Fruit fly (Drosophila melanogaster) whole organism, prepupa: ENCODE measurements around the gene CG5149.

ENCODE experiments used
- Blimp-1 ChIP-seq: fragments of 200-800 bp; sonication (Bioruptor generic); optimal IDR thresholded peaks from 3 replicates; lab custom pipeline; 2017; ENCODE audit warnings: missing biosample characterization, missing genetic modification characterization, mild to moderate bottlenecking, moderate library complexity, missing genetic modification reagents
- CG10631 ChIP-seq: fragments of 200-800 bp; sonication (Bioruptor generic); optimal IDR thresholded peaks from 2 replicates; lab custom pipeline; 2016; ENCODE audit warnings: missing biosample characterization, missing genetic modification characterization
- CG10669 ChIP-seq: fragments of 200-800 bp; sonication (Bioruptor generic); optimal IDR thresholded peaks from 3 replicates; lab custom pipeline; 2018; ENCODE audit warnings: missing biosample characterization, mild to moderate bottlenecking, missing genetic modification characterization, moderate library complexity
- CG11294 ChIP-seq: fragments of 200-800 bp; sonication (Bioruptor generic); IDR thresholded peaks from 2 replicates; pipeline ENCODE4 v1.3.6; 2022; ENCODE audit warnings: missing biosample characterization, missing genetic modification characterization
- CG11762 ChIP-seq: fragments of 200-800 bp; sonication (Bioruptor generic); optimal IDR thresholded peaks from 3 replicates; lab custom pipeline; 2016; ENCODE audit warnings: missing biosample characterization, missing genetic modification characterization; ENCODE audit not compliant: insufficient read depth
- CG11902 ChIP-seq: fragments of 200-800 bp; sonication (Bioruptor generic); optimal IDR thresholded peaks from 3 replicates; lab custom pipeline; 2016; ENCODE audit warnings: missing biosample characterization, missing genetic modification characterization
- CG15336 ChIP-seq: fragments of 200-800 bp; sonication (Bioruptor generic); IDR thresholded peaks from 2 replicates; pipeline ENCODE4 v1.3.6; 2022; ENCODE audit warnings: missing biosample characterization, missing genetic modification characterization
- CG16779 ChIP-seq: fragments of 200-800 bp; sonication (Bioruptor generic); optimal IDR thresholded peaks from 3 replicates; lab custom pipeline; 2017; ENCODE audit warnings: missing biosample characterization, mild to moderate bottlenecking, missing genetic modification characterization
- CG32006 ChIP-seq: fragments of 200-800 bp; sonication (Bioruptor generic); optimal IDR thresholded peaks from 3 replicates; lab custom pipeline; 2017; ENCODE audit warnings: missing biosample characterization, mild to moderate bottlenecking, missing genetic modification characterization
- CG34406 ChIP-seq: fragments of 200-800 bp; sonication (Bioruptor generic); optimal IDR thresholded peaks from 3 replicates; lab custom pipeline; 2016; ENCODE audit warnings: missing biosample characterization, missing genetic modification characterization
- CG3919 ChIP-seq: fragments of 200-800 bp; sonication (Bioruptor generic); optimal IDR thresholded peaks from 3 replicates; lab custom pipeline; 2016; ENCODE audit warnings: missing biosample characterization, missing genetic modification characterization
- CG4318 ChIP-seq: fragments of 200-800 bp; sonication (Bioruptor generic); optimal IDR thresholded peaks from 3 replicates; lab custom pipeline; 2017; ENCODE audit warnings: missing biosample characterization, mild to moderate bottlenecking, missing genetic modification characterization
- CG6163 ChIP-seq: fragments of 200-800 bp; sonication (Bioruptor generic); IDR thresholded peaks from 3 replicates; pipeline ENCODE4 v1.3.6; 2022; ENCODE audit warnings: missing biosample characterization, missing genetic modification characterization
- CG6276 ChIP-seq: fragments of 200-800 bp; sonication (Bioruptor generic); optimal IDR thresholded peaks from 2 replicates; lab custom pipeline; 2017; ENCODE audit warnings: missing biosample characterization, mild to moderate bottlenecking, missing genetic modification characterization
- CG6792 ChIP-seq: fragments of 200-800 bp; sonication (Bioruptor generic); optimal IDR thresholded peaks from 3 replicates; lab custom pipeline; 2016; ENCODE audit warnings: missing biosample characterization, missing genetic modification characterization
- CG6808 ChIP-seq: fragments of 200-800 bp; sonication (Bioruptor generic); optimal IDR thresholded peaks from 3 replicates; lab custom pipeline; 2017; ENCODE audit warnings: missing biosample characterization, missing genetic modification characterization, mild to moderate bottlenecking, moderate library complexity, missing genetic modification reagents
- CG6854 ChIP-seq: fragments of 200-800 bp; sonication (Bioruptor generic); optimal IDR thresholded peaks from 2 replicates; lab custom pipeline; 2017; ENCODE audit warnings: missing biosample characterization, mild to moderate bottlenecking, missing genetic modification characterization
- CG7368 ChIP-seq: fragments of 200-800 bp; sonication (Bioruptor generic); optimal IDR thresholded peaks from 3 replicates; lab custom pipeline; 2016; ENCODE audit warnings: missing biosample characterization, missing genetic modification characterization
- CG8119 ChIP-seq: fragments of 200-800 bp; sonication (Bioruptor generic); IDR thresholded peaks from 3 replicates; pipeline ENCODE4 v1.3.6; 2022; ENCODE audit warnings: missing biosample characterization, missing genetic modification characterization
- CG8319 ChIP-seq: fragments of 200-800 bp; sonication (Bioruptor generic); optimal IDR thresholded peaks from 3 replicates; lab custom pipeline; 2016; ENCODE audit warnings: missing biosample characterization, missing genetic modification characterization
- CG8632 ChIP-seq: fragments of 200-800 bp; sonication (Bioruptor generic); optimal IDR thresholded peaks from 3 replicates; lab custom pipeline; 2016; ENCODE audit warnings: missing biosample characterization, missing genetic modification characterization
- Eip75B ChIP-seq: fragments of 200-800 bp; sonication (Bioruptor generic); optimal IDR thresholded peaks from 3 replicates; lab custom pipeline; 2016; ENCODE audit warnings: missing biosample characterization, missing genetic modification characterization
- Eip78C ChIP-seq: fragments of 200-800 bp; sonication (Bioruptor generic); peaks from one replicate; lab custom pipeline; 2016; ENCODE audit warnings: missing biosample characterization, missing genetic modification characterization
- Eip93F ChIP-seq: fragments of 200-800 bp; sonication (Bioruptor generic); optimal IDR thresholded peaks from 2 replicates; lab custom pipeline; 2016; ENCODE audit warnings: missing biosample characterization, mild to moderate bottlenecking, missing genetic modification characterization
- Gug ChIP-seq: fragments of 200-800 bp; sonication (Bioruptor generic); IDR thresholded peaks from 2 replicates; pipeline ENCODE4 v1.3.6; 2022; ENCODE audit warnings: missing biosample characterization, missing genetic modification characterization
- Hr38 ChIP-seq: sonication (Bioruptor generic); optimal IDR thresholded peaks from 2 replicates; lab custom pipeline; 2016; ENCODE audit warnings: missing biosample characterization, missing genetic modification characterization
- Hr39 ChIP-seq: fragments of 200-800 bp; sonication (Bioruptor generic); optimal IDR thresholded peaks from 2 replicates; lab custom pipeline; 2016; ENCODE audit warnings: missing biosample characterization, missing genetic modification characterization
- Lpt ChIP-seq: fragments of 200-800 bp; sonication (Bioruptor generic); optimal IDR thresholded peaks from 3 replicates; lab custom pipeline; 2016; ENCODE audit warnings: missing biosample characterization, missing genetic modification characterization
- Met ChIP-seq: fragments of 200-800 bp; sonication (Bioruptor generic); optimal IDR thresholded peaks from 3 replicates; lab custom pipeline; 2016; ENCODE audit warnings: missing biosample characterization, missing genetic modification characterization
- OdsH ChIP-seq: fragments of 200-800 bp; sonication (Bioruptor generic); optimal IDR thresholded peaks from 3 replicates; lab custom pipeline; 2016; ENCODE audit warnings: missing biosample characterization, missing genetic modification characterization
- Smox ChIP-seq: fragments of 200-800 bp; sonication (Bioruptor generic); optimal IDR thresholded peaks from 3 replicates; lab custom pipeline; 2016; ENCODE audit warnings: missing biosample characterization, missing genetic modification characterization
- Sox102F ChIP-seq: fragments of 200-800 bp; sonication (Bioruptor generic); optimal IDR thresholded peaks from 2 replicates; lab custom pipeline; 2016; ENCODE audit warnings: missing biosample characterization, mild to moderate bottlenecking, missing genetic modification characterization
- Sox14 ChIP-seq: fragments of 200-800 bp; sonication (Bioruptor generic); optimal IDR thresholded peaks from 3 replicates; lab custom pipeline; 2016; ENCODE audit warnings: missing biosample characterization, missing genetic modification characterization
- Sox15 ChIP-seq: fragments of 200-800 bp; sonication (Bioruptor generic); optimal IDR thresholded peaks from 3 replicates; lab custom pipeline; 2016; ENCODE audit warnings: missing biosample characterization, missing genetic modification characterization
- cyc ChIP-seq: fragments of 200-800 bp; sonication (Bioruptor generic); optimal IDR thresholded peaks from 3 replicates; lab custom pipeline; 2016; ENCODE audit warnings: missing biosample characterization, missing genetic modification characterization
- dac ChIP-seq: fragments of 200-800 bp; sonication (Bioruptor generic); optimal IDR thresholded peaks from 2 replicates; lab custom pipeline; 2017; ENCODE audit warnings: missing biosample characterization, mild to moderate bottlenecking, missing genetic modification characterization
- dsx ChIP-seq: fragments of 200-800 bp; optimal IDR thresholded peaks from 3 replicates; lab custom pipeline; 2019; ENCODE audit warnings: missing biosample characterization, mild to moderate bottlenecking, missing genetic modification characterization, moderate library complexity; ENCODE audit not compliant: poor library complexity, severe bottlenecking
- eg ChIP-seq: fragments of 200-800 bp; sonication (Bioruptor generic); IDR thresholded peaks from 3 replicates; pipeline ENCODE4 v1.3.6; 2022; ENCODE audit warnings: missing biosample characterization, missing genetic modification characterization
- esn ChIP-seq: fragments of 200-800 bp; sonication (Bioruptor generic); optimal IDR thresholded peaks from 2 replicates; lab custom pipeline; 2016; ENCODE audit warnings: missing biosample characterization, mild to moderate bottlenecking, missing genetic modification characterization, moderate library complexity
- fd59A ChIP-seq: fragments of 200-800 bp; sonication (Bioruptor generic); optimal IDR thresholded peaks from 2 replicates; lab custom pipeline; 2017; ENCODE audit warnings: missing biosample characterization, mild to moderate bottlenecking, missing genetic modification characterization, missing genetic modification reagents
- fd85E ChIP-seq: fragments of 200-800 bp; sonication (Bioruptor generic); optimal IDR thresholded peaks from 3 replicates; lab custom pipeline; 2016; ENCODE audit warnings: missing biosample characterization, missing genetic modification characterization
- fkh ChIP-seq: fragments of 200-800 bp; sonication (Bioruptor generic); optimal IDR thresholded peaks from 3 replicates; lab custom pipeline; 2017; ENCODE audit warnings: missing biosample characterization, mild to moderate bottlenecking, missing genetic modification characterization, moderate library complexity
- lz ChIP-seq: fragments of 200-800 bp; sonication (Bioruptor generic); optimal IDR thresholded peaks from 3 replicates; lab custom pipeline; 2016; ENCODE audit warnings: missing biosample characterization, missing genetic modification characterization
- net ChIP-seq: fragments of 200-800 bp; sonication (Bioruptor generic); optimal IDR thresholded peaks from 3 replicates; lab custom pipeline; 2016; ENCODE audit warnings: missing biosample characterization, missing genetic modification characterization
- pdm3 ChIP-seq: fragments of 200-800 bp; sonication (Bioruptor generic); optimal IDR thresholded peaks from 3 replicates; lab custom pipeline; 2016; ENCODE audit warnings: missing biosample characterization, missing genetic modification characterization
- salr ChIP-seq, 2 experiments: fragments of 200-800 bp; sonication (Bioruptor generic); optimal IDR thresholded peaks; 3 replicates each; lab custom pipeline; 2016 to 2018; ENCODE audit warnings: missing biosample characterization in 2 of 2, missing genetic modification characterization in 2 of 2, mild to moderate bottlenecking in 1 of 2
- spab ChIP-seq: fragments of 200-800 bp; sonication (Bioruptor generic); optimal IDR thresholded peaks from 2 replicates; lab custom pipeline; 2017; ENCODE audit warnings: missing biosample characterization, mild to moderate bottlenecking, missing genetic modification characterization, missing genetic modification reagents
- ss ChIP-seq, 2 experiments: fragments of 200-800 bp; sonication (Bioruptor generic); optimal IDR thresholded peaks; 2 replicates in 1 of 2; 3 replicates in 1 of 2; lab custom pipeline; 2017 to 2018; ENCODE audit warnings: mild to moderate bottlenecking in 2 of 2, missing biosample characterization in 2 of 2, missing genetic modification characterization in 2 of 2, moderate library complexity in 1 of 2
- svp ChIP-seq: fragments of 200-800 bp; sonication (Bioruptor generic); peaks from one replicate; lab custom pipeline; 2016; ENCODE audit warnings: missing biosample characterization, missing genetic modification characterization
- topi ChIP-seq: fragments of 200-800 bp; sonication (Bioruptor generic); optimal IDR thresholded peaks from 3 replicates; lab custom pipeline; 2016; ENCODE audit warnings: missing biosample characterization, missing genetic modification characterization
- vri ChIP-seq: fragments of 200-800 bp; sonication (Bioruptor generic); optimal IDR thresholded peaks from 3 replicates; lab custom pipeline; 2016; ENCODE audit warnings: missing biosample characterization, mild to moderate bottlenecking, missing genetic modification characterization

Gene CG5149

dm6 chr2L:7387813-7388558 is at the start of gene CG5149, which contains the start of gene gudu:
TSS of gene CG5149 (minus strand) at chr2L:7388253.
TSS of gene gudu (plus strand) at chr2L:7388508.
- TF ChIP-seq CG3919 (no peak), vri (GFP tag; lab: Kevin White, UChicago) (no peak), Eip78C (GFP tag; lab: Kevin White, UChicago) (no peak), OdsH (GFP tag; lab: Kevin White, UChicago) (no peak), dac (GFP tag; lab: Kevin White, UChicago) (no peak), CG8119 (0 out of 3 replicates have a peak, but pooled peaks have one; percentile 49), CG6163 (peak; percentile 65), CG8319 (GFP tag; lab: Kevin White, UChicago) (no peak), CG34406 (GFP tag; lab: Kevin White, UChicago) (no peak), CG6276 (GFP tag; lab: Kevin White, UChicago) (no peak), Sox14 (GFP tag; lab: Kevin White, UChicago) (peak; percentile 35), CG10669 (no peak), eg (GFP tag; lab: Robert Waterston, UW) (no peak), Met (GFP tag; lab: Kevin White, UChicago) (no peak), CG11902 (GFP tag; lab: Kevin White, UChicago) (no peak), fd85E (GFP tag; lab: Kevin White, UChicago) (no peak), CG15336 (0 out of 2 replicates have a peak, but pooled peaks have one; percentile 7), ss (GFP tag; optimal IDR thresholded peaks at IDR 0.05; lab: Kevin White, UChicago) (no peak), CG6854 (GFP tag; lab: Kevin White, UChicago) (no peak), Hr38 (no peak), CG4318 (GFP tag; lab: Kevin White, UChicago) (no peak), svp (peak; percentile 75), Gug (GFP tag; lab: Robert Waterston, UW) (no peak), lz (peak; percentile 4), topi (GFP tag; lab: Kevin White, UChicago) (peak; percentile 14), Blimp-1 (GFP tag; lab: Kevin White, UChicago) (no peak), fkh (GFP tag; lab: Kevin White, UChicago) (peak; percentile 88), Sox15 (no peak), CG11762 (GFP tag; lab: Kevin White, UChicago) (no peak), dsx (GFP tag; lab: Kevin White, UChicago) (no peak), Sox102F (no peak), Lpt (GFP tag; lab: Kevin White, UChicago) (no peak), salr (GFP tag; optimal IDR thresholded peaks at IDR 0.05; lab: Kevin White, UChicago) (no peak), fd59A (GFP tag; lab: Kevin White, UChicago) (no peak), CG16779 (tag; lab: Kevin White, UChicago) (no peak), cyc (GFP tag; lab: Kevin White, UChicago) (no peak), Smox (GFP tag; lab: Kevin White, UChicago) (no peak), esn (GFP tag; lab: Kevin White, UChicago) (no peak), net (no peak), Eip75B (GFP tag; lab: Kevin White, UChicago) (no peak), Eip93F (no peak), CG6808 (GFP tag; lab: Kevin White, UChicago) (no peak), CG32006 (GFP tag; lab: Kevin White, UChicago) (no peak), pdm3 (no peak), CG8632 (GFP tag; lab: Kevin White, UChicago) (no peak), CG11294 (GFP tag; lab: Robert Waterston, UW) (no peak), Hr39 (GFP tag; lab: Kevin White, UChicago) (no peak), CG6792 (GFP tag; lab: Kevin White, UChicago) (no peak), spab (GFP tag; lab: Kevin White, UChicago) (no peak), CG7368 (GFP tag; lab: Kevin White, UChicago) (no peak), CG10631 (GFP tag; lab: Kevin White, UChicago) (no peak)
